Fruit fly (Drosophila melanogaster) whole organism, adult: ENCODE measurements around the gene Aldh7A1.

Experiments used
- CG11617 ChIP-seq: fragments of 200-800 bp; sonication (Bioruptor generic); optimal IDR thresholded peaks from 2 replicates; lab custom pipeline; 2017; ENCODE audit warnings: mild to moderate bottlenecking, missing biosample characterization, missing genetic modification reagents, missing genetic modification characterization
- CG12768 ChIP-seq: fragments of 200-800 bp; sonication (Bioruptor generic); optimal IDR thresholded peaks from 2 replicates; lab custom pipeline; 2017; ENCODE audit warnings: missing biosample characterization, missing genetic modification characterization, mild to moderate bottlenecking, moderate library complexity, missing genetic modification reagents
- CG14711 ChIP-seq: fragments of 200-800 bp; sonication (Bioruptor generic); optimal IDR thresholded peaks from 2 replicates; lab custom pipeline; 2018; ENCODE audit warnings: missing biosample characterization, mild to moderate bottlenecking, missing genetic modification characterization, moderate library complexity
- CG1620 ChIP-seq: fragments of 200-800 bp; sonication (Bioruptor generic); optimal IDR thresholded peaks from 2 replicates; lab custom pipeline; 2016; ENCODE audit warnings: missing biosample characterization, missing genetic modification characterization
- CG33017 ChIP-seq: fragments of 200-800 bp; sonication (Bioruptor generic); optimal IDR thresholded peaks from 2 replicates; lab custom pipeline; 2018; ENCODE audit warnings: missing biosample characterization, mild to moderate bottlenecking, missing genetic modification characterization, moderate library complexity
- CG5204 ChIP-seq: fragments of 200-800 bp; sonication (Bioruptor generic); optimal IDR thresholded peaks from 2 replicates; lab custom pipeline; 2016; ENCODE audit warnings: missing biosample characterization, missing genetic modification characterization
- CG7045 ChIP-seq: fragments of 200-800 bp; sonication (Bioruptor generic); optimal IDR thresholded peaks from 2 replicates; lab custom pipeline; 2017; ENCODE audit warnings: missing biosample characterization, mild to moderate bottlenecking, missing genetic modification characterization
- CG7101 ChIP-seq: fragments of 200-800 bp; sonication (Bioruptor generic); optimal IDR thresholded peaks from 2 replicates; lab custom pipeline; 2018; ENCODE audit warnings: missing biosample characterization, mild to moderate bottlenecking, missing genetic modification characterization, moderate library complexity
- Clk ChIP-seq: fragments of 200-800 bp; sonication (Bioruptor generic); optimal IDR thresholded peaks from 2 replicates; lab custom pipeline; 2017; ENCODE audit warnings: missing biosample characterization, missing genetic modification characterization
- Crg-1 ChIP-seq: fragments of 200-800 bp; sonication (Bioruptor generic); optimal IDR thresholded peaks from 2 replicates; lab custom pipeline; 2016; ENCODE audit warnings: missing biosample characterization, missing genetic modification characterization
- Hr96 ChIP-seq: fragments of 200-800 bp; sonication (Bioruptor generic); optimal IDR thresholded peaks from 2 replicates; lab custom pipeline; 2016; ENCODE audit warnings: missing biosample characterization, missing genetic modification characterization
- Mnt ChIP-seq: fragments of 200-800 bp; sonication (Bioruptor generic); optimal IDR thresholded peaks from 2 replicates; lab custom pipeline; 2016; ENCODE audit warnings: missing biosample characterization, mild to moderate bottlenecking, missing genetic modification characterization
- bab1 ChIP-seq: fragments of 200-800 bp; sonication (Bioruptor generic); optimal IDR thresholded peaks from 3 replicates; lab custom pipeline; 2019; ENCODE audit warnings: missing biosample characterization, mild to moderate bottlenecking, missing genetic modification characterization, moderate library complexity
- cic ChIP-seq: fragments of 200-800 bp; sonication (Bioruptor generic); optimal IDR thresholded peaks from 2 replicates; lab custom pipeline; 2017; ENCODE audit warnings: missing biosample characterization, mild to moderate bottlenecking, missing genetic modification characterization, moderate library complexity
- cnc ChIP-seq, 2 experiments: fragments of >200 bp; optimal IDR thresholded peaks; 2 replicates each; lab custom pipeline; 2017
- kay ChIP-seq: fragments of 200-800 bp; sonication (Bioruptor generic); peaks from one replicate; lab custom pipeline; 2016; ENCODE audit warnings: missing biosample characterization, missing genetic modification characterization, borderline replicate concordance
- ovo ChIP-seq: fragments of 200-800 bp; sonication (Bioruptor generic); optimal IDR thresholded peaks from 2 replicates; lab custom pipeline; 2016; ENCODE audit warnings: missing biosample characterization, missing genetic modification characterization
- pad ChIP-seq: fragments of 200-800 bp; sonication (Bioruptor generic); optimal IDR thresholded peaks from 3 replicates; lab custom pipeline; 2017; ENCODE audit warnings: missing biosample characterization, missing genetic modification characterization, mild to moderate bottlenecking, moderate library complexity, missing genetic modification reagents
- tj ChIP-seq: fragments of 200-800 bp; sonication (Bioruptor generic); optimal IDR thresholded peaks from 3 replicates; lab custom pipeline; 2017; ENCODE audit warnings: missing biosample characterization, mild to moderate bottlenecking, missing genetic modification characterization, moderate library complexity
- toe ChIP-seq: fragments of 200-800 bp; sonication (Bioruptor generic); optimal IDR thresholded peaks from 2 replicates; lab custom pipeline; 2016; ENCODE audit warnings: missing biosample characterization, missing genetic modification characterization

Aldh7A1 gene

DNA sequence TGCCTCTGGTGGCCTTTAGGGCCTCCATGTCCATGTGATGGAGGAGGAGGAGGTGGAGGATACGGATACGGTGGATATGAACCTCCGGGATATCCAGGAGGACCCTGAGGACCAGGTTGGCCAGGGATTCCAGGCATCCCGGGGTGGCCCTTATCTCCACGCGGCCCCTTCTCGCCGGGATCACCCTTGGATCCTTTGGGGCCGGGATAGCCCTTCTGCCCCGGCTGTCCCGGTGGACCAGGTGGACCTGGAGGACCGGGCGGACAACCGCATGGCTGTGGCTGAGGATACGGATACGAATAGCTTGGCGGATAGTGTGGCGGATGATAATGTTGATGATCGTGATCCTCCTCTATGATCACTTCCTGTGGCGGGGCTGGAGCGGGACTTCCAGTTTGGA is 11.6 kb upstream of the Aldh7A1 start:
- no peak for TF ChIP-seq CG11617 (GFP tag; lab: Kevin White, UChicago)
- no peak for TF ChIP-seq CG33017 (tag; lab: Kevin White, UChicago)
- TF ChIP-seq CG5204 (GFP tag; lab: Kevin White, UChicago), result no peak
- no peak for TF ChIP-seq kay
- TF ChIP-seq ovo (GFP tag; lab: Kevin White, UChicago), result no peak
- TF ChIP-seq CG14711 (tag; lab: Kevin White, UChicago), result no peak
- TF ChIP-seq cnc (optimal IDR thresholded peaks at IDR 0.05; lab: Kevin White, UChicago), result no peak
- no peak for TF ChIP-seq CG7045
- no peak for TF ChIP-seq CG7101
- TF ChIP-seq toe (GFP tag; lab: Kevin White, UChicago), result no peak
- no peak for TF ChIP-seq bab1 (GFP tag; lab: Kevin White, UChicago)
- TF ChIP-seq Mnt, result no peak
- no peak for TF ChIP-seq Clk (GFP tag; lab: Kevin White, UChicago)
- TF ChIP-seq CG1620 (GFP tag; lab: Kevin White, UChicago), result no peak
- TF ChIP-seq CG12768, result no peak
- no peak for TF ChIP-seq tj (GFP tag; lab: Kevin White, UChicago)
- TF ChIP-seq Crg-1, result no peak
- TF ChIP-seq cic, result no peak
- no peak for TF ChIP-seq Hr96
- TF ChIP-seq pad (GFP tag; lab: Kevin White, UChicago), result no peak

DNA sequence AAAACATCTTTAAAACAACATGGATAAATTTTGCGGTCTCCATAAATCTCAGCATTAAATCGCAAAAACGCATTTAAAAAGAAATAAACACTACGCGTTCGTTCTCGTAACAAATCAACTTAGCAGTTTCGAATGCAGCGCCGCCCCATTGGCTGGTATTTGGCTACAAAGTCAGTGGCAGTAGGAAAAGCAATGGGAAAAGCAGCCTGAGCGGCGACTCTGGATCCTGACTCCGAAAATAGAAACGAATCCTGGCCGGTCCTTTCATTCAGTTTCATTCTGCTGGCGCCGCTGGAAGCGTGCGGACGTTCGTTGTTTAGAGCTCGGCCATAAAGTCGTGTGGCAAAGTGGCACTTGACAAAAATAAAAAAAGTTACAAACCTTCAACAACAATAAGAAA is 6.8 kb upstream of the Aldh7A1 start, which contains the start of gene CG14086:
Gene CG14086, plus strand, starts transcription at position 301 of the 400 bp plus-strand sequence.
- TF ChIP-seq CG5204 (GFP tag; lab: Kevin White, UChicago) (no peak), CG14711 (tag; lab: Kevin White, UChicago) (no peak), tj (GFP tag; lab: Kevin White, UChicago) (no peak), CG12768 (no peak), Hr96 (no peak), bab1 (GFP tag; lab: Kevin White, UChicago) (no peak)

DNA sequence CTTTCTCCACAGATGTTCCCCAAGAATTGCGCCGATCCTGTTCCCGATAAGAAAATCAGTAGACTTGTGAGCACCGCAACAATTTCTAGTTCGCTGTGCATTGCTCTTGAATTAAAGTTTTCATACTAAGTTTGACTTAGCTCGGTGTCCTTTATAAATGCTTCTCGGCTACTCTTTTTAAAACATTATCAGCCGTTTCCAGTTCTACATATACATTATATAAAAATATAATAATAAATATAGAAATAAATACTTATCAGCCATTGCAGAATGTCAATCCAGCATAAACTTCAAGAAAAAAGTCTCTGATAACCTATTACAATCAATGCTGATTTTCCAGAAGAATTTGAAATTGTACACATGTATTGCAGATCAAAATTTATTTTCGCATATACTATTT is 1.8 kb upstream of the Aldh7A1 start, which contains the start of gene CG14088:
Gene CG14088, minus strand, starts transcription at position 101 of the 400 bp plus-strand sequence.
- TF ChIP-seq kay, result no peak
- no peak for TF ChIP-seq CG7045

- no peak for TF ChIP-seq Mnt
- peak; percentile 5 for TF ChIP-seq cic
Observed at dm6 chr3L:19265761-19266160, 3.0 kb downstream of the Aldh7A1 start, which contains the start of gene CG45081. Gene CG45081 (plus strand): TSS chr3L:19266061.

DNA sequence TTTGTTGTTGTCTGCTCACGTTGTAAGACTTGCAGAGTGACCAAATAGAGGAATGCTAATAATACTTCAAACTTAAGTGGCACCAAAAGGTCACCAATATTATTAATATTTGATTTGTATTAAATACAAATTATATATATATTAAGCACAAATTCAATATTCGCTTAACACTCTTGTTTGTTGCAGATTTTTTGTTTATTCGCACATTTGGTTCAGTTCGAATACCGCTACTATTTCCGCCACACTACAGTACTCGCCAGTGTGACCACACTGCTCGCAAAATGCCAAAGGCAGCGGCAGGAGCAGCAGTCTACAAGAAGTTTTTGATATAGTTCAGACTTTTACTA is 4.6 kb downstream of the Aldh7A1 start, which contains the start of gene Max:
Gene Max, minus strand, starts transcription at position 44 of the 347 bp plus-strand sequence.
- peak; percentile 8 for TF ChIP-seq Crg-1
- TF ChIP-seq ovo (GFP tag; lab: Kevin White, UChicago), result no peak
- TF ChIP-seq CG7101, result peak; percentile 74
- TF ChIP-seq bab1 (GFP tag; lab: Kevin White, UChicago), result peak; percentile 77
- TF ChIP-seq CG11617 (GFP tag; lab: Kevin White, UChicago), result peak; percentile 77
- peak; percentile 21 for TF ChIP-seq cic
- peak; percentile 77 for TF ChIP-seq CG14711 (tag; lab: Kevin White, UChicago)
- TF ChIP-seq kay, result peak; percentile 71
- peak; percentile 73 for TF ChIP-seq CG12768
- peak; percentile 43 for TF ChIP-seq pad (GFP tag; lab: Kevin White, UChicago)
- TF ChIP-seq cnc (optimal IDR thresholded peaks at IDR 0.05; lab: Kevin White, UChicago), result no peak
- TF ChIP-seq Hr96, result no peak
- peak; percentile 46 for TF ChIP-seq tj (GFP tag; lab: Kevin White, UChicago)
- peak; percentile 36 for TF ChIP-seq Mnt
- TF ChIP-seq CG1620 (GFP tag; lab: Kevin White, UChicago), result peak; percentile 32
- no peak for TF ChIP-seq toe (GFP tag; lab: Kevin White, UChicago)
- TF ChIP-seq CG5204 (GFP tag; lab: Kevin White, UChicago), result no peak
- peak; percentile 62 for TF ChIP-seq CG7045
- TF ChIP-seq Clk (GFP tag; lab: Kevin White, UChicago), result no peak
- TF ChIP-seq CG33017 (tag; lab: Kevin White, UChicago), result peak; percentile 77

dm6 chr3L:19263480-19264140 is 5.1 kb downstream of the Aldh7A1 start, which contains the start of the genes CG42374 and Mettl5:
Gene CG42374 (plus strand): TSS chr3L:19263766.
Gene Mettl5 (plus strand): TSS chr3L:19263766.
- TF ChIP-seq cnc (optimal IDR thresholded peaks at IDR 0.05; lab: Kevin White, UChicago) (no peak), Mnt (peak; percentile 92), CG7045 (peak; percentile 1), CG1620 (GFP tag; lab: Kevin White, UChicago) (no peak), cic (no peak)

DNA sequence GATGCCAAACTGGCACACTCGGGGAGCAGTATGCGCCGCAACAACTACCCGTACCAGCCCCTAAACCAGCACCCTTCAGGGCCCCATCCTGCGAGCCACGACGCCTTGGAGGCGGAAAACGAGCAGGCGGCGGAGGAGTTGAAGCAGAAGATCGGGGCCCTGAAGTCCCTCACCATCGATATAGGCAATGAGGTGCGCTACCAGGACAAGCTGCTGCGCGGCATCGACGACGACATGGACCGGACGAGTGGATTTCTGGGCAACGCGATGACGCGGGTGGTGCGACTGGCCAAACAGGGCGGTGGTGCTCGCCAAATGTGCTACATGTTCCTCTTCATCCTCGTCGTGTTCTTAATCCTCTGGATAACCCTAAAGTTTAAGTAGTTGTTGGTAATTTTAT is 7.0 kb downstream of the Aldh7A1 start:
- TF ChIP-seq CG11617 (GFP tag; lab: Kevin White, UChicago) (no peak), CG7045 (no peak)

DNA sequence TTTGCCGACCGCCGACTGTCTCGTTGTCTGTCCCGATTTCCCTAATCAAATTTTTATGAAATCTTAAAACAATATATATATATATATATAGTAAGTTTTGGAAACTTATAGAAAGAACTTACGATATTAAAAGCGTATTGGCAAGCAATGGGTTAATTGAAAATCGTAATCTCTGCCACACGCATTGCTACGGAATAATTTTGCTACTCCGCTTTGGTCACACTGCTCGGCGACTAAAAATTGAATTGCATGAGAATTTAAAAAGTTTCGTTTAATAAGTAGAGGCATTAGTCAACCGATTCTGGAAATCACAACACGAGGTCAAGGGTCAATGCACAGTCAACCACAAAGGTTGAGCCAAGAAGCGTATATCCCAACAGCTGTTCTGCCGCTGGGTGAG is 7.5 kb downstream of the Aldh7A1 start, which contains the start of gene Bet1:
Gene Bet1, plus strand, starts transcription at position 182 of the 400 bp plus-strand sequence.
- TF ChIP-seq CG7045, result no peak
- TF ChIP-seq cnc (optimal IDR thresholded peaks at IDR 0.05; lab: Kevin White, UChicago), result no peak
